Worm (Caenorhabditis elegans) whole organism, midembryonic: Measurements from ENCODE around the gene H28G03.2.

Experiments
- T22C8.4 ChIP-seq: fragments of 200-800 bp; sonication (Bioruptor generic); IDR thresholded peaks from 2 replicates; pipeline ENCODE4 v1.3.6; 2022; ENCODE audit warnings: missing genetic modification characterization, missing compliant biosample characterization
- cog-1 ChIP-seq: sonication (generic microtip); optimal IDR thresholded peaks from 2 replicates; lab custom pipeline; 2016; ENCODE audit warnings: missing genetic modification characterization, missing compliant biosample characterization
- flt-1 ChIP-seq: fragments of 200-800 bp; sonication (Bioruptor generic); IDR thresholded peaks from 2 replicates; pipeline ENCODE4 v1.3.6; 2022; ENCODE audit warnings: missing genetic modification characterization, missing compliant biosample characterization
- ref-1 ChIP-seq: fragments of 200-800 bp; sonication (Bioruptor generic); conservative IDR thresholded peaks from 2 replicates; pipeline ENCODE4 v1.3.6; 2022; ENCODE audit warnings: missing genetic modification reagents, missing genetic modification characterization, missing compliant biosample characterization
- ztf-29 ChIP-seq: fragments of 200-800 bp; sonication (Bioruptor generic); IDR thresholded peaks from 2 replicates; pipeline ENCODE4 v1.3.6; 2022; ENCODE audit warnings: missing genetic modification reagents, missing genetic modification characterization, missing compliant biosample characterization

- TF ChIP-seq ref-1 (GFP tag; lab: Robert Waterston, UW) (no peak), T22C8.4 (no peak), flt-1 (GFP tag; lab: Robert Waterston, UW) (no peak), cog-1 (tag; lab: Kevin White, UChicago) (no peak), ztf-29 (no peak)
Observed at ce11 chrX:5199245-5199644, 6.3 kb upstream of the H28G03.2 start.
